Worm (Caenorhabditis elegans): ENCODE results near the gene nhr-60.

nhr-60 gene

ce11 chrV:15733568-15733967 lies 39.5 kb downstream of the nhr-60 start, which contains the start of gene T23D5.3:
Gene T23D5.3, minus strand, starts transcription at chrV:15733668.
- TF ChIP-seq unc-62 (GFP tag; optimal IDR thresholded peaks at IDR 0.05): no peak

ce11 chrV:15733020-15733419 lies 40.0 kb downstream of the nhr-60 start:
- no peak for TF ChIP-seq unc-62 (GFP tag; optimal IDR thresholded peaks at IDR 0.05)

DNA sequence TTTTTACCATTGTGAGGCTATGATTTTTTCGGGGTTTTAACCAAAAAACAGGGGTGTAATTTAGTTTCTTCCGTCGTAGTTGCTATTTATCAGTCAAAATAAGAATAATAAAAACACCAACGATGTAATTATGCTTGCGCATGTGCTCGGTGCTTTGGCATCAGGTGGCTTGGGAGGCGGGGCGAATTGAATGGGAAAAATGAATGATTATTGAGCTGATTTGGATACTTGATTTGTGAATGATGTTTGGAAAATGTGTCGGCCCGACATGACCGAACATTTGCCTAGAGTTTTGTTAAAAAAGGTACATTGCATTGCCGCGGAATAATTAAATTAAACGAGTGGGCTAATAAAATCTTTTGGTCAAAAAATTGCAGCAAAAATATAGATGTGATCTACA lies 40.8 kb downstream of the nhr-60 start, which contains the start of gene str-38:
TSS of gene str-38 (minus strand) at position 101 of the 400 bp plus-strand sequence.
- TF ChIP-seq unc-62 (GFP tag; optimal IDR thresholded peaks at IDR 0.05): no peak

- TF ChIP-seq unc-62 (GFP tag; optimal IDR thresholded peaks at IDR 0.05): no peak
Measured at ce11 chrV:15730459-15730858, 42.6 kb downstream of the nhr-60 start, which contains the start of gene Y6E2A.10. Gene Y6E2A.10, minus strand, starts transcription at chrV:15730559.

DNA sequence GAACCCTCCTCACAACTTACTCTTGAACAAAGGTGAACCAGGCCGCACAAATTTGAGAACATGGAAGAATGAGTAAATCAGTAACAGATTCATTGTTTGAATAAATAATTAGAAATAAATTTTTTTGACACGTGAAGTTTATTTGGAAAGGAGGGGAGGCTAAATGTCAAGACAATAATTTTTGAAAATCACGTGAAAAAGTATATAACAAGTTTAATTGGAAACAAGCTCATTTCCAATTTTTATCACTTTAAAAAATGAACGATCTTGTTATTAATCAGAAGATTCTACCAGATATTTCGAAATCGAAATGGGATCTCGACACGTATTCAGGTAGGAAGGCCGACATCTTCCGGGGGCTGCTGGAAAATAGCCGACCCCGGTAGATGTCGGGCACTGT lies 46.4 kb downstream of the nhr-60 start, which contains the start of the genes irld-57 and sfxn-1.3:
TSS of gene irld-57 (minus strand) at position 101 of the 400 bp plus-strand sequence.
TSS of gene sfxn-1.3 (plus strand) at position 232 of the 400 bp plus-strand sequence.
- no peak for TF ChIP-seq unc-62 (GFP tag; optimal IDR thresholded peaks at IDR 0.05)

- TF ChIP-seq unc-62 (GFP tag; optimal IDR thresholded peaks at IDR 0.05): no peak
Measured at ce11 chrV:15721888-15722287, 51.2 kb downstream of the nhr-60 start, which contains the start of gene srh-140. Gene srh-140, plus strand, starts transcription at chrV:15722188.

ce11 chrV:15721431-15721830 lies 51.6 kb downstream of the nhr-60 start:
- TF ChIP-seq unc-62 (GFP tag; optimal IDR thresholded peaks at IDR 0.05): no peak
